Worm (Caenorhabditis elegans) whole organism, L2 larva: ENCODE data around the gene hrpf-2.

Experiments used
- C34F6.9 ChIP-seq: fragments of 150-350 bp; optimal IDR thresholded peaks from 2 replicates; lab custom pipeline; 2014; ENCODE audit warnings: missing biosample characterization, missing genetic modification characterization
- F13H6.1 ChIP-seq: sonication (generic microtip); optimal IDR thresholded peaks from 2 replicates; lab custom pipeline; 2016; ENCODE audit warnings: missing genetic modification characterization, missing compliant biosample characterization
- R02D3.7 ChIP-seq: fragments of 150-350 bp; optimal IDR thresholded peaks from 2 replicates; lab custom pipeline; 2014; ENCODE audit warnings: missing biosample characterization, missing genetic modification characterization
- Y55F3AM.14 ChIP-seq: fragments of 200-800 bp; sonication (Bioruptor generic); optimal IDR thresholded peaks from 2 replicates; lab custom pipeline; 2018; ENCODE audit warnings: mild to moderate bottlenecking, missing genetic modification characterization, missing compliant biosample characterization
- ZK546.5 ChIP-seq: sonication (generic microtip); optimal IDR thresholded peaks from 2 replicates; lab custom pipeline; 2017; ENCODE audit warnings: missing biosample characterization, missing genetic modification characterization
- alr-1 ChIP-seq: fragments of 150-350 bp; optimal IDR thresholded peaks from 2 replicates; lab custom pipeline; 2014; ENCODE audit warnings: missing biosample characterization, missing genetic modification characterization
- aly-2 ChIP-seq: fragments of 150-350 bp; optimal IDR thresholded peaks from 2 replicates; lab custom pipeline; 2014; ENCODE audit warnings: missing biosample characterization, missing genetic modification characterization
- ama-1 ChIP-seq: fragments of 150-350 bp; optimal IDR thresholded peaks from 2 replicates; lab custom pipeline; 2018; ENCODE audit warnings: inconsistent platforms
- blmp-1 ChIP-seq: sonication (generic microtip); optimal IDR thresholded peaks from 2 replicates; lab custom pipeline; 2017; ENCODE audit warnings: missing genetic modification characterization, mild to moderate bottlenecking, missing compliant biosample characterization, antibody characterized with exemption, moderate library complexity; ENCODE audit not compliant: insufficient read depth
- ceh-16 ChIP-seq: fragments of 150-350 bp; optimal IDR thresholded peaks from 2 replicates; lab custom pipeline; 2014; ENCODE audit warnings: missing biosample characterization, missing genetic modification characterization
- ceh-82 ChIP-seq: fragments of 150-350 bp; optimal IDR thresholded peaks from 2 replicates; lab custom pipeline; 2014; ENCODE audit warnings: missing biosample characterization, missing genetic modification characterization
- crh-2 ChIP-seq: sonication (generic microtip); optimal IDR thresholded peaks from 2 replicates; lab custom pipeline; 2017; ENCODE audit warnings: missing biosample characterization, missing genetic modification characterization
- dmd-4 ChIP-seq: sonication (generic microtip); optimal IDR thresholded peaks from 2 replicates; lab custom pipeline; 2017; ENCODE audit warnings: missing biosample characterization, missing genetic modification characterization
- egl-27 ChIP-seq: sonication (generic microtip); optimal IDR thresholded peaks from 3 replicates; lab custom pipeline; 2017; ENCODE audit warnings: missing biosample characterization, missing genetic modification reagents, missing genetic modification characterization
- elt-1 ChIP-seq: fragments of 150-350 bp; optimal IDR thresholded peaks from 2 replicates; lab custom pipeline; 2014; ENCODE audit warnings: missing biosample characterization, missing genetic modification characterization
- elt-3 ChIP-seq: sonication (generic microtip); optimal IDR thresholded peaks from 2 replicates; lab custom pipeline; 2017; ENCODE audit warnings: missing biosample characterization, missing genetic modification characterization
- fos-1 ChIP-seq: fragments of 150-350 bp; optimal IDR thresholded peaks from 2 replicates; lab custom pipeline; 2014; ENCODE audit warnings: missing biosample characterization, missing genetic modification characterization
- gmeb-1 ChIP-seq: fragments of 150-350 bp; optimal IDR thresholded peaks from 2 replicates; lab custom pipeline; 2014; ENCODE audit warnings: missing biosample characterization, missing genetic modification characterization
- lin-11 ChIP-seq: fragments of 150-350 bp; sonication (generic microtip); optimal IDR thresholded peaks from 2 replicates; lab custom pipeline; 2014; ENCODE audit warnings: missing biosample characterization, missing genetic modification characterization, inconsistent platforms, mixed read lengths
- lin-13 ChIP-seq: fragments of 150-350 bp; optimal IDR thresholded peaks from 2 replicates; lab custom pipeline; 2014; ENCODE audit warnings: missing biosample characterization, missing genetic modification reagents, missing genetic modification characterization
- lin-39 ChIP-seq: fragments of 150-350 bp; optimal IDR thresholded peaks from 2 replicates; lab custom pipeline; 2014; ENCODE audit warnings: missing biosample characterization, missing genetic modification reagents, missing genetic modification characterization
- lsy-2 ChIP-seq, 2 experiments: fragments of 150-350 bp in 1 of 2; sonication (generic microtip) in 1 of 2; optimal IDR thresholded peaks; 2 replicates each; lab custom pipeline; 2014 to 2017; ENCODE audit warnings: missing biosample characterization in 2 of 2, missing genetic modification characterization in 2 of 2
- mab-5 ChIP-seq: fragments of 150-350 bp; optimal IDR thresholded peaks from 2 replicates; lab custom pipeline; 2014; ENCODE audit warnings: missing biosample characterization, missing genetic modification characterization
- mdl-1 ChIP-seq, 2 experiments: fragments of 150-350 bp in 1 of 2; sonication (generic microtip) in 1 of 2; optimal IDR thresholded peaks; 2 replicates each; lab custom pipeline; 2017; ENCODE audit warnings: missing biosample characterization in 2 of 2, missing genetic modification characterization in 2 of 2
- nhr-10 ChIP-seq: sonication (generic microtip); optimal IDR thresholded peaks from 2 replicates; lab custom pipeline; 2017; ENCODE audit warnings: missing biosample characterization, missing genetic modification characterization
- nhr-11 ChIP-seq: fragments of 150-350 bp; optimal IDR thresholded peaks from 2 replicates; lab custom pipeline; 2014; ENCODE audit warnings: missing biosample characterization, missing genetic modification characterization
- nhr-12 ChIP-seq: fragments of 150-350 bp; optimal IDR thresholded peaks from 2 replicates; lab custom pipeline; 2014; ENCODE audit warnings: missing biosample characterization, missing genetic modification characterization
- nhr-129 ChIP-seq: fragments of 150-350 bp; optimal IDR thresholded peaks from 2 replicates; lab custom pipeline; 2014; ENCODE audit warnings: missing biosample characterization, missing genetic modification characterization
- nhr-21 ChIP-seq: fragments of 150-350 bp; optimal IDR thresholded peaks from 2 replicates; lab custom pipeline; 2014; ENCODE audit warnings: missing biosample characterization, missing genetic modification characterization
- nhr-23 ChIP-seq: fragments of 150-350 bp; optimal IDR thresholded peaks from 2 replicates; lab custom pipeline; 2014; ENCODE audit warnings: missing biosample characterization, missing genetic modification reagents, missing genetic modification characterization
- nhr-237 ChIP-seq: fragments of 150-350 bp; optimal IDR thresholded peaks from 2 replicates; lab custom pipeline; 2014; ENCODE audit warnings: missing biosample characterization, missing genetic modification characterization
- nhr-25 ChIP-seq: fragments of 150-350 bp; sonication (generic microtip); optimal IDR thresholded peaks from 3 replicates; lab custom pipeline; 2014; ENCODE audit warnings: missing biosample characterization, missing genetic modification characterization
- nhr-6 ChIP-seq: fragments of 150-350 bp; optimal IDR thresholded peaks from 2 replicates; lab custom pipeline; 2014; ENCODE audit warnings: missing biosample characterization, missing genetic modification characterization
- nhr-77 ChIP-seq: fragments of 150-350 bp; optimal IDR thresholded peaks from 2 replicates; lab custom pipeline; 2014; ENCODE audit warnings: missing biosample characterization, missing genetic modification characterization
- peb-1 ChIP-seq: fragments of 150-350 bp; optimal IDR thresholded peaks from 2 replicates; lab custom pipeline; 2014; ENCODE audit warnings: missing biosample characterization, missing genetic modification characterization
- sem-4 ChIP-seq: fragments of 150-350 bp; optimal IDR thresholded peaks from 2 replicates; lab custom pipeline; 2014; ENCODE audit warnings: missing biosample characterization, missing genetic modification reagents, missing genetic modification characterization
- skn-1 ChIP-seq: sonication (generic microtip); optimal IDR thresholded peaks from 2 replicates; lab custom pipeline; 2017; ENCODE audit warnings: missing biosample characterization, missing genetic modification characterization
- sma-3 ChIP-seq: sonication (generic microtip); optimal IDR thresholded peaks from 2 replicates; lab custom pipeline; 2016; ENCODE audit warnings: missing genetic modification reagents, missing genetic modification characterization, missing compliant biosample characterization
- sma-9 ChIP-seq, 2 experiments: fragments of 150-350 bp in 1 of 2; sonication (generic microtip) in 1 of 2; optimal IDR thresholded peaks; 2 replicates each; lab custom pipeline; 2014 to 2016; ENCODE audit warnings: missing genetic modification characterization in 2 of 2, mild to moderate bottlenecking in 1 of 2, missing biosample characterization in 1 of 2, missing compliant biosample characterization in 1 of 2, missing genetic modification reagents in 1 of 2, moderate library complexity in 1 of 2
- snpc-4 ChIP-seq: fragments of 150-350 bp; optimal IDR thresholded peaks from 2 replicates; lab custom pipeline; 2014; ENCODE audit warnings: missing biosample characterization, missing genetic modification characterization
- unc-39 ChIP-seq: fragments of 150-350 bp; optimal IDR thresholded peaks from 2 replicates; lab custom pipeline; 2014; ENCODE audit warnings: missing biosample characterization, missing genetic modification characterization
- unc-55 ChIP-seq: fragments of 150-350 bp; sonication (generic microtip); optimal IDR thresholded peaks from 3 replicates; lab custom pipeline; 2014; ENCODE audit warnings: missing biosample characterization, missing genetic modification reagents, missing genetic modification characterization
- unc-62 ChIP-seq: fragments of 150-350 bp; optimal IDR thresholded peaks from 2 replicates; lab custom pipeline; 2014; ENCODE audit warnings: missing biosample characterization, missing genetic modification reagents, missing genetic modification characterization
- zag-1 ChIP-seq: fragments of 150-350 bp; optimal IDR thresholded peaks from 2 replicates; lab custom pipeline; 2014; ENCODE audit warnings: missing biosample characterization, missing genetic modification characterization
- ztf-1 ChIP-seq: fragments of 200-800 bp; sonication (Bioruptor generic); conservative IDR thresholded peaks from 2 replicates; pipeline ENCODE4 v1.3.6; 2022; ENCODE audit warnings: missing genetic modification characterization, missing compliant biosample characterization
- ztf-11 ChIP-seq: sonication (generic microtip); optimal IDR thresholded peaks from 2 replicates; lab custom pipeline; 2017; ENCODE audit warnings: missing biosample characterization, missing genetic modification characterization
- ztf-4 ChIP-seq: fragments of 150-350 bp; optimal IDR thresholded peaks from 2 replicates; lab custom pipeline; 2014; ENCODE audit warnings: missing biosample characterization, missing genetic modification characterization

Gene hrpf-2

ce11 chrIV:6326448-6326847, 49.9 kb downstream of the hrpf-2 start, which contains the start of gene lsm-8:
lsm-8 (plus strand) TSS chrIV:6326526.
- TF ChIP-seq ztf-4 (tag; lab: Kevin White, UChicago) (no peak), sma-3 (no peak), nhr-10 (tag; lab: Kevin White, UChicago) (no peak), ztf-1 (GFP tag; lab: Robert Waterston, UW) (no peak)

DNA sequence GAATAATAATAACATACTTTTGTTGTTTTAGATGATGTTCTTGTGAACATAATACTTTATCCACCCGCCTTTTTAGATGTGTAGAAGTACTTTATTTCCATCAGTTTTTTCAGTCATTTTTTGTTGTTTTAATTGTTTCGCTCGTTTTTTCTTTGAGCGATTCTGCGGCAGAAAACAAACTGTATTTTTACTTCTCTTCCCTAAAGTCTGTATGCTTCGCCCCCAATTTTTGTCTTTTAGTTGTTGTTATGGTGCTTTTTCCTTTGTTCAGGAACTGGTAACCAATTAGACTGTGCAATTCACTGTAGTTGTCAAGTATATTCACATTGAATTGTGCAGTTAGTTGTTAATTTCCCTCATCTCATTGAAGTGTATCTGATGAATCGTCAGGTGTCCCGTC, 50.6 kb downstream of the hrpf-2 start:
- TF ChIP-seq fos-1 (tag; lab: Kevin White, UChicago) = no peak
- TF ChIP-seq nhr-6 (tag; lab: Kevin White, UChicago) = no peak
- no peak for TF ChIP-seq unc-55
- no peak for TF ChIP-seq nhr-21 (tag; lab: Kevin White, UChicago)
- no peak for TF ChIP-seq dmd-4 (tag; lab: Kevin White, UChicago)
- no peak for TF ChIP-seq aly-2 (tag; lab: Kevin White, UChicago)
- no peak for TF ChIP-seq Y55F3AM.14
- no peak for TF ChIP-seq nhr-129 (tag; lab: Kevin White, UChicago)
- TF ChIP-seq unc-39 (tag; lab: Kevin White, UChicago) = no peak
- no peak for TF ChIP-seq elt-1 (tag; lab: Kevin White, UChicago)
- no peak for TF ChIP-seq nhr-25 (tag; lab: Kevin White, UChicago)
- TF ChIP-seq nhr-12 (tag; lab: Kevin White, UChicago) = no peak

- peak; percentile 35 for TF ChIP-seq nhr-237 (tag; lab: Kevin White, UChicago)
- TF ChIP-seq gmeb-1 (tag; lab: Kevin White, UChicago) = peak; percentile 95
- TF ChIP-seq lsy-2 (tag; optimal IDR thresholded peaks at IDR 0.05; lab: Kevin White, UChicago) = peak; percentile 98 to 99
- TF ChIP-seq zag-1 (tag; lab: Kevin White, UChicago) = peak; percentile 78
- TF ChIP-seq nhr-10 (tag; lab: Kevin White, UChicago) = peak; percentile 88
- no peak for TF ChIP-seq peb-1
- TF ChIP-seq ceh-16 (tag; lab: Kevin White, UChicago) = peak; percentile 94
- peak; percentile 89 for TF ChIP-seq nhr-129 (tag; lab: Kevin White, UChicago)
- TF ChIP-seq aly-2 (tag; lab: Kevin White, UChicago) = no peak
- TF ChIP-seq lin-39 (tag; lab: Kevin White, UChicago) = no peak
- peak; percentile 91 for TF ChIP-seq ceh-82 (tag; lab: Kevin White, UChicago)
- TF ChIP-seq unc-39 (tag; lab: Kevin White, UChicago) = no peak
- TF ChIP-seq lin-13 (GFP tag; lab: Kevin White, UChicago) = peak; percentile 96
- TF ChIP-seq blmp-1 (tag; lab: Kevin White, UChicago) = peak; percentile 67
- peak; percentile 98 for TF ChIP-seq unc-55
- TF ChIP-seq ZK546.5 (tag; lab: Kevin White, UChicago) = peak; percentile 100
- peak; percentile 99 for TF ChIP-seq lin-11 (tag; lab: Kevin White, UChicago)
- TF ChIP-seq unc-62 (GFP tag; lab: Kevin White, UChicago) = peak; percentile 39
- TF ChIP-seq elt-1 (tag; lab: Kevin White, UChicago) = no peak
- TF ChIP-seq nhr-77 (tag; lab: Kevin White, UChicago) = peak; percentile 56
- TF ChIP-seq R02D3.7 = peak; percentile 87
- peak; percentile 97 for TF ChIP-seq nhr-21 (tag; lab: Kevin White, UChicago)
- TF ChIP-seq sma-3 = peak; percentile 97
- TF ChIP-seq alr-1 (tag; lab: Kevin White, UChicago) = no peak
- TF ChIP-seq crh-2 (tag; lab: Kevin White, UChicago) = peak; percentile 96
- TF ChIP-seq ztf-11 (tag; lab: Kevin White, UChicago) = no peak
- TF ChIP-seq snpc-4 = peak; percentile 84
- TF ChIP-seq F13H6.1 = peak; percentile 95
- peak; percentile 95 for TF ChIP-seq C34F6.9 (tag; lab: Kevin White, UChicago)
- TF ChIP-seq elt-3 = no peak
- peak; percentile 85 for TF ChIP-seq fos-1 (tag; lab: Kevin White, UChicago)
- peak; percentile 88 for TF ChIP-seq mab-5 (tag; lab: Kevin White, UChicago)
- TF ChIP-seq nhr-11 (tag; lab: Kevin White, UChicago) = no peak
- peak; percentile 98 for TF ChIP-seq sma-9 (GFP tag; optimal IDR thresholded peaks at IDR 0.05; lab: Kevin White, UChicago)
- TF ChIP-seq sma-9 (tag; optimal IDR thresholded peaks at IDR 0.05; lab: Kevin White, UChicago) = no peak
- no peak for TF ChIP-seq nhr-23 (tag; lab: Kevin White, UChicago)
- peak; percentile 91 for TF ChIP-seq nhr-6 (tag; lab: Kevin White, UChicago)
- peak; percentile 97 for TF ChIP-seq nhr-25 (tag; lab: Kevin White, UChicago)
- peak; percentile 86 for TF ChIP-seq sem-4 (tag; lab: Kevin White, UChicago)
- peak; percentile 68 for TF ChIP-seq skn-1 (tag; lab: Kevin White, UChicago)
- peak; percentile 27 to 69 for TF ChIP-seq mdl-1 (tag; optimal IDR thresholded peaks at IDR 0.05; lab: Kevin White, UChicago)
- TF ChIP-seq ama-1 (lab: Kevin White, UChicago) = peak; percentile 60
- peak; percentile 91 for TF ChIP-seq egl-27 (tag; lab: Kevin White, UChicago)
- peak; percentile 84 for TF ChIP-seq Y55F3AM.14
- TF ChIP-seq ztf-4 (tag; lab: Kevin White, UChicago) = peak; percentile 84
- TF ChIP-seq, all 48 proteins: peak for 34
Measured at ce11 chrIV:6323654-6324224, 52.6 kb downstream of the hrpf-2 start, which contains the start of gene sqd-1. sqd-1 (plus strand) TSS chrIV:6324174.
